Worm (Caenorhabditis elegans) whole organism, L4 larva: Measurements from ENCODE around the gene sru-45.
A peak's percentile ranks its signal among the peaks of the same experiment; 100 is the strongest.

ENCODE experiments used
- D1046.2 ChIP-seq: fragments of 200-800 bp; sonication (Bioruptor generic); IDR thresholded peaks from 2 replicates; pipeline ENCODE4 v1.3.6; 2022; ENCODE audit warnings: missing genetic modification characterization, missing compliant biosample characterization
- F10B5.3 ChIP-seq: sonication (generic microtip); optimal IDR thresholded peaks from 2 replicates; lab custom pipeline; 2016; ENCODE audit warnings: mild to moderate bottlenecking, missing genetic modification characterization, missing compliant biosample characterization
- F26F4.8 ChIP-seq: fragments of 200-800 bp; sonication (Bioruptor generic); conservative IDR thresholded peaks from 2 replicates; pipeline ENCODE4 v1.3.6; 2022; ENCODE audit warnings: missing genetic modification characterization, missing compliant biosample characterization
- F44E2.7 ChIP-seq: fragments of 200-800 bp; sonication (Bioruptor generic); IDR thresholded peaks from 2 replicates; pipeline ENCODE4 v2.1.2; 2022; ENCODE audit warnings: missing genetic modification characterization, missing compliant biosample characterization
- T20F7.1 ChIP-seq: fragments of 200-800 bp; sonication (Bioruptor generic); optimal IDR thresholded peaks from 2 replicates; lab custom pipeline; 2018; ENCODE audit warnings: mild to moderate bottlenecking, missing genetic modification characterization, missing compliant biosample characterization
- Y48G9A.11 ChIP-seq: fragments of 200-800 bp; sonication (Bioruptor generic); IDR thresholded peaks from 2 replicates; pipeline ENCODE4 v1.3.6; 2022; ENCODE audit warnings: missing genetic modification reagents, missing genetic modification characterization, missing compliant biosample characterization
- aha-1 ChIP-seq: fragments of 150-350 bp; peaks from one replicate; lab custom pipeline; 2014; ENCODE audit warnings: missing biosample characterization, missing genetic modification characterization
- ceh-20 ChIP-seq: fragments of 200-800 bp; sonication (Bioruptor generic); IDR thresholded peaks from 2 replicates; pipeline ENCODE4 v1.3.6; 2022; ENCODE audit warnings: missing genetic modification reagents, missing genetic modification characterization, missing compliant biosample characterization
- ceh-28 ChIP-seq: fragments of 150-350 bp; optimal IDR thresholded peaks from 2 replicates; lab custom pipeline; 2014; ENCODE audit warnings: missing biosample characterization, missing genetic modification reagents, missing genetic modification characterization
- ceh-44 ChIP-seq: fragments of 200-800 bp; sonication (Bioruptor generic); IDR thresholded peaks from 2 replicates; pipeline ENCODE4 v1.3.6; 2022; ENCODE audit warnings: missing genetic modification reagents, missing genetic modification characterization, missing compliant biosample characterization
- ceh-82 ChIP-seq: sonication (generic microtip); optimal IDR thresholded peaks from 2 replicates; lab custom pipeline; 2017; ENCODE audit warnings: missing biosample characterization, missing genetic modification characterization
- ces-1 ChIP-seq: fragments of 150-350 bp; sonication (generic microtip); optimal IDR thresholded peaks from 4 replicates; lab custom pipeline; 2014; ENCODE audit warnings: missing biosample characterization, missing genetic modification reagents, missing genetic modification characterization
- cey-2 ChIP-seq: sonication (generic microtip); optimal IDR thresholded peaks from 3 replicates; lab custom pipeline; 2017; ENCODE audit warnings: missing genetic modification characterization, mild to moderate bottlenecking, missing compliant biosample characterization, antibody characterized with exemption, borderline replicate concordance; ENCODE audit not compliant: insufficient read depth
- dmd-6 ChIP-seq: fragments of 200-800 bp; sonication (Bioruptor generic); IDR thresholded peaks from 2 replicates; pipeline ENCODE4 v1.3.6; 2022; ENCODE audit warnings: missing genetic modification reagents, missing genetic modification characterization, missing compliant biosample characterization
- dmd-9 ChIP-seq: fragments of 200-800 bp; sonication (Bioruptor generic); IDR thresholded peaks from 2 replicates; pipeline ENCODE4 v1.3.6; 2022; ENCODE audit warnings: missing genetic modification reagents, missing genetic modification characterization, missing compliant biosample characterization
- dpl-1 ChIP-seq: fragments of 150-350 bp; optimal IDR thresholded peaks from 2 replicates; lab custom pipeline; 2014; ENCODE audit warnings: missing biosample characterization, missing genetic modification reagents, missing genetic modification characterization
- egl-27 ChIP-seq: sonication (generic microtip); optimal IDR thresholded peaks from 3 replicates; lab custom pipeline; 2017; ENCODE audit warnings: missing biosample characterization, missing genetic modification reagents, missing genetic modification characterization
- hif-1 ChIP-seq, 2 experiments: sonication (generic microtip); optimal IDR thresholded peaks; 2 replicates each; lab custom pipeline; 2016 to 2017; ENCODE audit warnings: missing compliant biosample characterization in 2 of 2, missing genetic modification characterization in 2 of 2, missing genetic modification reagents in 2 of 2, missing genotype in 2 of 2, mild to moderate bottlenecking in 1 of 2
- hlh-11 ChIP-seq: fragments of 200-800 bp; sonication (Bioruptor generic); optimal IDR thresholded peaks from 2 replicates; lab custom pipeline; 2018; ENCODE audit warnings: mild to moderate bottlenecking, missing genetic modification characterization, missing compliant biosample characterization
- hlh-30 ChIP-seq: sonication (generic microtip); optimal IDR thresholded peaks from 2 replicates; lab custom pipeline; 2017; ENCODE audit warnings: antibody characterized with exemption, mild to moderate bottlenecking, missing genetic modification characterization, missing compliant biosample characterization; ENCODE audit not compliant: insufficient read depth
- hmg-1.1 ChIP-seq: fragments of 200-800 bp; sonication (Bioruptor generic); IDR thresholded peaks from 2 replicates; pipeline ENCODE4 v1.3.6; 2022; ENCODE audit warnings: missing genetic modification reagents, missing genetic modification characterization, missing compliant biosample characterization
- jun-1 ChIP-seq: fragments of 150-350 bp; optimal IDR thresholded peaks from 2 replicates; lab custom pipeline; 2014; ENCODE audit warnings: missing biosample characterization, missing genetic modification reagents, missing genetic modification characterization
- lim-7 ChIP-seq: fragments of 200-800 bp; sonication (Bioruptor generic); IDR thresholded peaks from 2 replicates; pipeline ENCODE4 v1.3.6; 2022; ENCODE audit warnings: missing genetic modification characterization, missing compliant biosample characterization
- lin-1 ChIP-seq: fragments of 200-800 bp; sonication (Bioruptor generic); IDR thresholded peaks from 2 replicates; pipeline ENCODE4 v1.3.6; 2022; ENCODE audit warnings: missing genetic modification reagents, missing genetic modification characterization, missing compliant biosample characterization
- lin-13 ChIP-seq: fragments of 150-350 bp; optimal IDR thresholded peaks from 2 replicates; lab custom pipeline; 2014; ENCODE audit warnings: missing biosample characterization, missing genetic modification reagents, missing genetic modification characterization
- lin-15B ChIP-seq: fragments of 150-350 bp; sonication (generic microtip); optimal IDR thresholded peaks from 3 replicates; lab custom pipeline; 2014; ENCODE audit warnings: missing biosample characterization, missing genetic modification characterization
- madf-5 ChIP-seq, 2 experiments: fragments of 200-800 bp; sonication (Bioruptor generic); IDR thresholded peaks; 2 replicates each; pipeline ENCODE4 v1.3.6; 2022; ENCODE audit warnings: missing compliant biosample characterization in 2 of 2, missing genetic modification characterization in 2 of 2
- madf-9 ChIP-seq: fragments of 200-800 bp; sonication (Bioruptor generic); conservative IDR thresholded peaks from 2 replicates; pipeline ENCODE4 v1.3.6; 2022; ENCODE audit warnings: missing genetic modification reagents, missing genetic modification characterization, missing compliant biosample characterization
- mdl-1 ChIP-seq, 2 experiments: fragments of 150-350 bp in 1 of 2; sonication (generic microtip) in 1 of 2; optimal IDR thresholded peaks; 2 replicates each; lab custom pipeline; 2014 to 2017; ENCODE audit warnings: missing biosample characterization in 2 of 2, missing genetic modification characterization in 2 of 2
- mes-2 ChIP-seq: sonication (generic microtip); optimal IDR thresholded peaks from 2 replicates; lab custom pipeline; 2016; ENCODE audit warnings: missing genotype, mild to moderate bottlenecking, missing genetic modification characterization, missing compliant biosample characterization; ENCODE audit not compliant: poor library complexity, severe bottlenecking
- mxl-2 ChIP-seq: fragments of 200-800 bp; sonication (Bioruptor generic); conservative IDR thresholded peaks from 2 replicates; pipeline ENCODE4 v1.3.6; 2022; ENCODE audit warnings: missing genetic modification reagents, missing genetic modification characterization, missing compliant biosample characterization
- nhr-10 ChIP-seq: fragments of 150-350 bp; optimal IDR thresholded peaks from 2 replicates; lab custom pipeline; 2014; ENCODE audit warnings: missing biosample characterization, missing genetic modification characterization
- nhr-237 ChIP-seq: sonication (generic microtip); optimal IDR thresholded peaks from 2 replicates; lab custom pipeline; 2017; ENCODE audit warnings: missing biosample characterization, missing genetic modification characterization
- nhr-25 ChIP-seq: sonication (generic microtip); optimal IDR thresholded peaks from 2 replicates; lab custom pipeline; 2017; ENCODE audit warnings: missing genetic modification characterization, mild to moderate bottlenecking, missing compliant biosample characterization, antibody characterized with exemption, moderate library complexity, borderline replicate concordance; ENCODE audit not compliant: insufficient read depth
- nhr-42 ChIP-seq: fragments of 200-800 bp; sonication (Bioruptor generic); IDR thresholded peaks from 2 replicates; pipeline ENCODE4 v1.3.6; 2022; ENCODE audit warnings: missing genetic modification characterization, missing compliant biosample characterization
- nhr-6 ChIP-seq: fragments of 150-350 bp; optimal IDR thresholded peaks from 2 replicates; lab custom pipeline; 2014; ENCODE audit warnings: missing biosample characterization, missing genetic modification characterization
- pha-4 ChIP-seq, 2 experiments: fragments of 150-350 bp in 1 of 2; fragments of 200-800 bp in 1 of 2; sonication (Bioruptor generic) in 1 of 2; IDR thresholded peaks in 1 of 2; optimal IDR thresholded peaks in 1 of 2; 2 replicates each; pipeline versions ENCODE4 v1.3.6 to Lab custom; 2014 to 2022; ENCODE audit warnings: missing genetic modification characterization in 2 of 2, missing genetic modification reagents in 2 of 2, missing biosample characterization in 1 of 2, missing compliant biosample characterization in 1 of 2
- saeg-2 ChIP-seq: fragments of 200-800 bp; sonication (Bioruptor generic); IDR thresholded peaks from 2 replicates; pipeline ENCODE4 v1.3.6; 2022; ENCODE audit warnings: missing genetic modification reagents, missing genetic modification characterization, missing compliant biosample characterization
- set-16 ChIP-seq: fragments of 200-800 bp; sonication (Bioruptor generic); IDR thresholded peaks from 2 replicates; pipeline ENCODE4 v1.3.6; 2022; ENCODE audit warnings: missing genetic modification reagents, missing genetic modification characterization, missing compliant biosample characterization
- snpc-4 ChIP-seq: fragments of 150-350 bp; optimal IDR thresholded peaks from 2 replicates; lab custom pipeline; 2014; ENCODE audit warnings: missing biosample characterization, missing genetic modification characterization
- tag-97 ChIP-seq: fragments of 200-800 bp; sonication (Bioruptor generic); IDR thresholded peaks from 2 replicates; pipeline ENCODE4 v1.3.6; 2022; ENCODE audit warnings: missing genetic modification characterization, missing compliant biosample characterization
- tra-1 ChIP-seq: fragments of 200-800 bp; sonication (Bioruptor generic); IDR thresholded peaks from 2 replicates; pipeline ENCODE4 v1.3.6; 2022; ENCODE audit warnings: missing genetic modification reagents, missing genetic modification characterization, missing compliant biosample characterization
- vab-7 ChIP-seq: fragments of 200-800 bp; sonication (Bioruptor generic); IDR thresholded peaks from 2 replicates; pipeline ENCODE4 v1.3.6; 2022; ENCODE audit warnings: missing genetic modification reagents, missing genetic modification characterization, missing compliant biosample characterization
- zag-1 ChIP-seq: fragments of 150-350 bp; optimal IDR thresholded peaks from 2 replicates; lab custom pipeline; 2014; ENCODE audit warnings: missing biosample characterization, missing genetic modification characterization
- zfp-3 ChIP-seq: fragments of 200-800 bp; sonication (Bioruptor generic); conservative IDR thresholded peaks from 2 replicates; pipeline ENCODE4 v1.3.6; 2022; ENCODE audit warnings: missing genetic modification reagents, missing genetic modification characterization, missing compliant biosample characterization
- zip-11 ChIP-seq: fragments of 200-800 bp; sonication (Bioruptor generic); IDR thresholded peaks from 2 replicates; pipeline ENCODE4 v1.3.6; 2022; ENCODE audit warnings: missing genetic modification characterization, missing compliant biosample characterization
- ztf-7 ChIP-seq: fragments of 150-350 bp; optimal IDR thresholded peaks from 2 replicates; lab custom pipeline; 2014; ENCODE audit warnings: missing biosample characterization, missing genetic modification characterization

The sru-45 gene

DNA sequence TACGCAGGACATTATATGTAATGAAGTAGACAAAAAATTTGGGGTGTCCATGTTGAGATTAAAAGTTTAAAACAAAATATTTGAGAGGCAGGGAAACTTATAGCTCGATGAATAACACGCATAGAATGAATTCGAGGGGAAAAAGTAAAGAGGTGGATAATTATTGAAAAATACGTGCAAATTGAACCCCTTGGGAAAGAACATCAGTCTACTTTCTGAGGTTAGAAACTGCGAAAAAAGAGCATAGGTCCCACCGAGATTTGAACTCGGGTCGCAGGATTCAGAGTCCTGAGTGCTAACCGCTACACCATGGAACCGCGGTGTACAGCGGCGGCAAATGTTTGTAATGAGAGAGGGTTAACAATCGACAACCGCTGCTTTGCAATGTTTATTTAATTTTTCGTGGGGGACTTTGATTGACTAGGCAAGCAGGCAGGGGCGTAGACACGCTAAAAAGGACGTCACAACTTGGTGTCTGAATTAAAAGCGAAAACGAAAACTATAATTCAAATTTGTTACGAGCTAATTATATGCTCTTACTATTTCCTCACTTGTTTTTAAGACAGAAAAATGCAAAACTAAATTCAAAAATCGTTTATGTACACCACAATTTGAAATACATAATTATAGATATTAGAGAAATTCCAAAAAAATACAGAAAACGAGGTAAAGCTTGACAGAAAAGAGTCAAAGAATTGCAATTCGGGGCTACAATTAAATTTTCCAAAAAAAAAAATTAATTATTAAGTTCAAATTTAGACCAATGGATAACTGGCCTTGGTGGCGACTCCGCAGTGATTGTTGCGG lies 26.5 kb downstream of the sru-45 start, which contains the start of gene srh-269 (continued):
- peak; percentile 95 for TF ChIP-seq zfp-3 (GFP tag; lab: Robert Waterston, UW)
- peak; percentile 17 for TF ChIP-seq hlh-30 (tag; lab: Kevin White, UChicago)
- peak; percentile 87 for TF ChIP-seq D1046.2 (GFP tag; lab: Robert Waterston, UW)
- TF ChIP-seq lim-7 (GFP tag; lab: Robert Waterston, UW), result peak; percentile 93
- peak; percentile 33 for TF ChIP-seq jun-1 (tag; lab: Kevin White, UChicago)
- TF ChIP-seq hlh-11 (tag; lab: Kevin White, UChicago), result peak; percentile 81
- TF ChIP-seq aha-1 (tag; lab: Kevin White, UChicago), result peak; percentile 93
- peak; percentile 78 for TF ChIP-seq Y48G9A.11 (GFP tag; lab: Robert Waterston, UW)
- peak; percentile 61; the same call in 1 of the 2 replicates for TF ChIP-seq dmd-9 (GFP tag; lab: Robert Waterston, UW)
- peak; percentile 69; the same call in 1 of the 2 replicates for TF ChIP-seq ceh-44 (GFP tag; lab: Robert Waterston, UW)
- peak; percentile 83 for TF ChIP-seq nhr-42 (GFP tag; lab: Robert Waterston, UW)
- TF ChIP-seq mxl-2, result no peak
- peak; percentile 96 for TF ChIP-seq vab-7 (GFP tag; lab: Robert Waterston, UW)
- TF ChIP-seq mes-2 (tag; lab: Kevin White, UChicago), result peak; percentile 81
- TF ChIP-seq cey-2 (tag; lab: Kevin White, UChicago), result no peak
- no peak for TF ChIP-seq ceh-82 (tag; lab: Kevin White, UChicago)
- TF ChIP-seq snpc-4 (tag; lab: Kevin White, UChicago), result no peak
- peak; percentile 89 for TF ChIP-seq pha-4 (GFP tag; IDR thresholded peaks at IDR 0.05; lab: Robert Waterston, UW)
- no peak for TF ChIP-seq pha-4 (tag; optimal IDR thresholded peaks at IDR 0.05; lab: Kevin White, UChicago)
- TF ChIP-seq nhr-237 (tag; lab: Kevin White, UChicago), result no peak
- TF ChIP-seq tag-97 (GFP tag; lab: Robert Waterston, UW), result no peak
- no peak for TF ChIP-seq ztf-7 (tag; lab: Kevin White, UChicago)
- peak; percentile 74; the same call in 1 of the 2 replicates for TF ChIP-seq F44E2.7 (GFP tag; lab: Robert Waterston, UW)
- TF ChIP-seq egl-27 (tag; lab: Kevin White, UChicago), result no peak
- no peak for TF ChIP-seq lin-15B (tag; lab: Kevin White, UChicago)
- no peak for TF ChIP-seq zag-1 (tag; lab: Kevin White, UChicago)
- peak; percentile 34 for TF ChIP-seq dpl-1 (GFP tag; lab: Kevin White, UChicago)
- TF ChIP-seq dmd-6, result peak; percentile 69
- TF ChIP-seq set-16 (GFP tag; lab: Robert Waterston, UW), result peak; percentile 37; the same call in 1 of the 2 replicates
- no peak for TF ChIP-seq nhr-6 (tag; lab: Kevin White, UChicago)
- peak; percentile 86 for TF ChIP-seq ceh-20 (GFP tag; lab: Robert Waterston, UW)
- TF ChIP-seq F10B5.3, result peak; percentile 8
- TF ChIP-seq nhr-25 (tag; lab: Kevin White, UChicago), result no peak
- peak; percentile 86 for TF ChIP-seq F26F4.8 (GFP tag; lab: Robert Waterston, UW)
- no peak for TF ChIP-seq ces-1
- TF ChIP-seq mdl-1 (tag; optimal IDR thresholded peaks at IDR 0.05; lab: Kevin White, UChicago), result no peak
- TF ChIP-seq madf-5 (GFP tag; IDR thresholded peaks at IDR 0.05; lab: Robert Waterston, UW), result peak; percentile 62 to 75; a peak in 1 of 4 replicates
- TF ChIP-seq saeg-2 (GFP tag; lab: Robert Waterston, UW), result peak; percentile 65; the same call in 1 of the 2 replicates
- TF ChIP-seq nhr-10 (tag; lab: Kevin White, UChicago), result no peak
- peak; percentile 50 for TF ChIP-seq T20F7.1 (GFP tag; lab: Kevin White, UChicago)
- TF ChIP-seq madf-9, result peak; percentile 89
- peak; percentile 38 for TF ChIP-seq lin-13 (GFP tag; lab: Kevin White, UChicago)
- TF ChIP-seq hif-1 (tag; optimal IDR thresholded peaks at IDR 0.05; lab: Kevin White, UChicago), result peak in 1 of 2 experiments; percentile 71
- TF ChIP-seq tra-1 (GFP tag; lab: Robert Waterston, UW), result peak; percentile 89
- no peak for TF ChIP-seq ceh-28
- peak; percentile 81 for TF ChIP-seq hmg-1.1 (GFP tag; lab: Robert Waterston, UW)
- TF ChIP-seq zip-11 (GFP tag; lab: Robert Waterston, UW), result no peak; the same call in 1 of the 2 replicates
- peak; percentile 83; the same call in 1 of the 2 replicates for TF ChIP-seq lin-1
